Fruit fly (Drosophila melanogaster): ENCODE measurements around the gene CG31446.

Gene CG31446

dm6 chr3R:15665962-15666361 is 26.9 kb upstream of the CG31446 start, which contains the start of gene pxb (continued):
- no peak for TF ChIP-seq cwo (GFP tag; optimal IDR thresholded peaks at IDR 0.05)
- no peak for TF ChIP-seq CG18764 (GFP tag; optimal IDR thresholded peaks at IDR 0.05)
- peak; percentile 58 for TF ChIP-seq wek (GFP tag; optimal IDR thresholded peaks at IDR 0.05)
- no peak for TF ChIP-seq ATbp (GFP tag; optimal IDR thresholded peaks at IDR 0.05)
- TF ChIP-seq Dad (GFP tag; optimal IDR thresholded peaks at IDR 0.05): no peak
- TF ChIP-seq CG32767 (GFP tag; IDR thresholded peaks at IDR 0.05): no peak
- no peak for TF ChIP-seq Pdp1 (GFP tag; optimal IDR thresholded peaks at IDR 0.05)
- TF ChIP-seq Hmr (GFP tag; optimal IDR thresholded peaks at IDR 0.05): no peak
- peak; percentile 35 for TF ChIP-seq kay (GFP tag; optimal IDR thresholded peaks at IDR 0.05)
- no peak for TF ChIP-seq inv (GFP tag; IDR thresholded peaks at IDR 0.05; ENCODE audit: partially characterized antibody)
- no peak for TF ChIP-seq toy (GFP tag; IDR thresholded peaks at IDR 0.05)
- no peak for TF ChIP-seq B-H1 (GFP tag; IDR thresholded peaks at IDR 0.05)
- no peak for TF ChIP-seq CG7987 (GFP tag; optimal IDR thresholded peaks at IDR 0.05)
- no peak for TF ChIP-seq Elba2 (GFP tag; optimal IDR thresholded peaks at IDR 0.05)
- no peak for TF ChIP-seq CG12659 (GFP tag; optimal IDR thresholded peaks at IDR 0.05)
- peak; percentile 12 for TF ChIP-seq CG17568 (GFP tag; optimal IDR thresholded peaks at IDR 0.05)
- peak; percentile 8 for TF ChIP-seq HmgZ (tag; optimal IDR thresholded peaks at IDR 0.05)
- TF ChIP-seq Hsf (GFP tag; optimal IDR thresholded peaks at IDR 0.05): no peak
- TF ChIP-seq CG7357 (GFP tag; IDR thresholded peaks at IDR 0.05): no peak
- no peak for TF ChIP-seq Ets97D (GFP tag; optimal IDR thresholded peaks at IDR 0.05)
- 0 out of 2 replicates have a peak, but pooled peaks have one; percentile 7 for TF ChIP-seq Awh (GFP tag; IDR thresholded peaks at IDR 0.05)
- TF ChIP-seq Sox102F (GFP tag; optimal IDR thresholded peaks at IDR 0.05): no peak
- TF ChIP-seq Usf (GFP tag; optimal IDR thresholded peaks at IDR 0.05): no peak
- TF ChIP-seq ab (GFP tag; optimal IDR thresholded peaks at IDR 0.05): no peak
- no peak for TF ChIP-seq cato (GFP tag; optimal IDR thresholded peaks at IDR 0.05; ENCODE audit: borderline replicate concordance)
- no peak for TF ChIP-seq peb (GFP tag; IDR thresholded peaks at IDR 0.05)
- TF ChIP-seq pb (GFP tag; optimal IDR thresholded peaks at IDR 0.05): no peak
- TF ChIP-seq Meics (GFP tag; optimal IDR thresholded peaks at IDR 0.05): no peak
- no peak for TF ChIP-seq CG10209 (GFP tag; optimal IDR thresholded peaks at IDR 0.05)
- peak; percentile 70; the same call in 2 of the 3 replicates for TF ChIP-seq zen2 (GFP tag; IDR thresholded peaks at IDR 0.05; ENCODE audit: partially characterized antibody)
- peak; percentile 3 for TF ChIP-seq CG13424 (tag; optimal IDR thresholded peaks at IDR 0.05)
- TF ChIP-seq E2f1 (GFP tag; IDR thresholded peaks at IDR 0.05): no peak
- TF ChIP-seq pho (GFP tag; optimal IDR thresholded peaks at IDR 0.05): no peak
- TF ChIP-seq CG2889 (GFP tag; IDR thresholded peaks at IDR 0.05): no peak
- TF ChIP-seq pnt (GFP tag; optimal IDR thresholded peaks at IDR 0.05): no peak
- TF ChIP-seq hb (GFP tag; IDR thresholded peaks at IDR 0.05; ENCODE audit: partially characterized antibody): no peak
- no peak for TF ChIP-seq CG5180 (GFP tag; optimal IDR thresholded peaks at IDR 0.05)
- TF ChIP-seq CG14965 (GFP tag; optimal IDR thresholded peaks at IDR 0.05; ENCODE audit: borderline replicate concordance): no peak
- no peak for TF ChIP-seq CG3163 (GFP tag; optimal IDR thresholded peaks at IDR 0.05)
- TF ChIP-seq CG3726 (GFP tag; IDR thresholded peaks at IDR 0.05): no peak
- no peak for TF ChIP-seq CG8388 (GFP tag; optimal IDR thresholded peaks at IDR 0.05)
- TF ChIP-seq Mrtf (GFP tag; IDR thresholded peaks at IDR 0.05): no peak
- TF ChIP-seq CG2875 (GFP tag; optimal IDR thresholded peaks at IDR 0.05): peak; percentile 37
- no peak for TF ChIP-seq CG2116 (GFP tag; optimal IDR thresholded peaks at IDR 0.05)
- peak; percentile 86 for TF ChIP-seq Ets65A (GFP tag)
- peak; percentile 78 for TF ChIP-seq vvl (GFP tag; IDR thresholded peaks at IDR 0.05)
- no peak for TF ChIP-seq Doc2 (GFP tag; IDR thresholded peaks at IDR 0.05)
- no peak for TF ChIP-seq trh (GFP tag; optimal IDR thresholded peaks at IDR 0.05)
- TF ChIP-seq sug (tag; optimal IDR thresholded peaks at IDR 0.05): no peak
- no peak for TF ChIP-seq slp2 (GFP tag; optimal IDR thresholded peaks at IDR 0.05)
- peak; percentile 15 for TF ChIP-seq CG8290 (GFP tag; optimal IDR thresholded peaks at IDR 0.05)
- peak in 1 of 2 experiments; percentile 53 for TF ChIP-seq CG8290 (tag; optimal IDR thresholded peaks at IDR 0.05)

Data from whole organism, embryonic.